Worm (Caenorhabditis elegans): Measurements from ENCODE around the gene F26G1.5.

ce11 chrII:4734477-4734876 is 36.7 kb downstream of the F26G1.5 start:
- TF ChIP-seq ztf-29 (GFP tag; IDR thresholded peaks at IDR 0.05): no peak
- no peak for TF ChIP-seq cog-1 (tag; optimal IDR thresholded peaks at IDR 0.05)
- no peak for TF ChIP-seq klf-2 (GFP tag; conservative IDR thresholded peaks at IDR 0.05)
- no peak for TF ChIP-seq flt-1 (GFP tag; IDR thresholded peaks at IDR 0.05)
- no peak for TF ChIP-seq med-1 (GFP tag; optimal IDR thresholded peaks at IDR 0.05; ENCODE audit: insufficient read depth)
- TF ChIP-seq T22C8.4 (GFP tag; IDR thresholded peaks at IDR 0.05): no peak
- no peak for TF ChIP-seq ref-1 (GFP tag; conservative IDR thresholded peaks at IDR 0.05)
- TF ChIP-seq tab-1 (GFP tag; IDR thresholded peaks at IDR 0.05): no peak
